Fruit fly (Drosophila melanogaster) whole organism, embryonic: ENCODE measurements around the gene Polr1D.

Experiments used
- Atf-2 ChIP-seq: fragments of 200-800 bp; sonication (Bioruptor generic); optimal IDR thresholded peaks from 2 replicates; lab custom pipeline; 2016; ENCODE audit warnings: missing biosample characterization, missing genetic modification characterization
- CG11456 ChIP-seq: fragments of 200-800 bp; sonication (Bioruptor generic); IDR thresholded peaks from 3 replicates; pipeline ENCODE4 v1.3.6; 2022; ENCODE audit warnings: missing biosample characterization, missing genetic modification characterization
- CG12104 ChIP-seq: fragments of 200-800 bp; sonication (Bioruptor generic); optimal IDR thresholded peaks from 3 replicates; lab custom pipeline; 2016; ENCODE audit warnings: missing biosample characterization, missing genetic modification characterization
- CG1233 ChIP-seq: fragments of 200-800 bp; sonication (Bioruptor generic); optimal IDR thresholded peaks from 4 replicates; lab custom pipeline; 2018; ENCODE audit warnings: missing biosample characterization, mild to moderate bottlenecking, missing genetic modification characterization
- CG12744 ChIP-seq: fragments of 200-800 bp; sonication (Bioruptor generic); optimal IDR thresholded peaks from 2 replicates; lab custom pipeline; 2016; ENCODE audit warnings: missing biosample characterization, missing genetic modification characterization
- CG14965 ChIP-seq: fragments of 200-800 bp; sonication (Bioruptor generic); optimal IDR thresholded peaks from 2 replicates; lab custom pipeline; 2016; ENCODE audit warnings: missing biosample characterization, missing genetic modification characterization, borderline replicate concordance
- CG15073 ChIP-seq: fragments of 200-800 bp; sonication (Bioruptor generic); optimal IDR thresholded peaks from 2 replicates; lab custom pipeline; 2016; ENCODE audit warnings: missing biosample characterization, missing genetic modification characterization
- CG15696 ChIP-seq: fragments of 200-800 bp; sonication (Bioruptor generic); optimal IDR thresholded peaks from 2 replicates; lab custom pipeline; 2019; ENCODE audit warnings: missing biosample characterization, mild to moderate bottlenecking, missing genetic modification characterization, moderate library complexity
- CG1602 ChIP-seq: fragments of 200-800 bp; sonication (Bioruptor generic); optimal IDR thresholded peaks from 3 replicates; lab custom pipeline; 2016; ENCODE audit warnings: missing biosample characterization, missing genetic modification characterization
- CG1832 ChIP-seq: fragments of 200-800 bp; sonication (Bioruptor generic); optimal IDR thresholded peaks from 2 replicates; lab custom pipeline; 2017; ENCODE audit warnings: missing biosample characterization, mild to moderate bottlenecking, missing genetic modification characterization, inconsistent platforms
- CG2712 ChIP-seq: fragments of 200-800 bp; optimal IDR thresholded peaks from 3 replicates; lab custom pipeline; 2019; ENCODE audit warnings: missing biosample characterization, mild to moderate bottlenecking, missing genetic modification characterization, moderate library complexity
- CG3281 ChIP-seq: fragments of 200-800 bp; sonication (Bioruptor generic); optimal IDR thresholded peaks from 3 replicates; lab custom pipeline; 2017; ENCODE audit warnings: missing biosample characterization, mild to moderate bottlenecking, missing genetic modification characterization
- CG3838 ChIP-seq: fragments of 200-800 bp; sonication (Bioruptor generic); optimal IDR thresholded peaks from 3 replicates; lab custom pipeline; 2016; ENCODE audit warnings: missing biosample characterization, missing genetic modification characterization
- CG43689 ChIP-seq: fragments of 200-800 bp; sonication (Bioruptor generic); IDR thresholded peaks from 2 replicates; pipeline ENCODE4 v1.3.6; 2022; ENCODE audit warnings: missing biosample characterization, missing genetic modification characterization
- CG7372 ChIP-seq: fragments of 200-800 bp; sonication (Bioruptor generic); IDR thresholded peaks from 2 replicates; pipeline ENCODE4 v1.3.6; 2022; ENCODE audit warnings: missing biosample characterization, missing genetic modification characterization
- CG7786 ChIP-seq: fragments of 200-800 bp; sonication (Bioruptor generic); optimal IDR thresholded peaks from 2 replicates; lab custom pipeline; 2016; ENCODE audit warnings: missing biosample characterization, missing genetic modification characterization
- CG8359 ChIP-seq: fragments of 200-800 bp; sonication (Bioruptor generic); optimal IDR thresholded peaks from 2 replicates; lab custom pipeline; 2017; ENCODE audit warnings: missing biosample characterization, mild to moderate bottlenecking, missing genetic modification characterization, borderline replicate concordance
- CG9437 ChIP-seq: fragments of 200-800 bp; sonication (Bioruptor generic); optimal IDR thresholded peaks from 2 replicates; lab custom pipeline; 2018; ENCODE audit warnings: missing biosample characterization, mild to moderate bottlenecking, missing genetic modification characterization
- CkIIα-i1 ChIP-seq: fragments of 200-800 bp; sonication (Bioruptor generic); IDR thresholded peaks from 2 replicates; pipeline ENCODE4 v1.3.6; 2022; ENCODE audit warnings: missing biosample characterization, missing genetic modification characterization
- Dip2 ChIP-seq: fragments of 200-800 bp; sonication (Bioruptor generic); IDR thresholded peaks from 2 replicates; pipeline ENCODE4 v1.3.6; 2022; ENCODE audit warnings: missing biosample characterization, missing genetic modification characterization
- Dp ChIP-seq: fragments of 200-800 bp; sonication (Bioruptor generic); optimal IDR thresholded peaks from 2 replicates; lab custom pipeline; 2018; ENCODE audit warnings: missing biosample characterization, mild to moderate bottlenecking, missing genetic modification characterization, moderate library complexity
- Ets65A ChIP-seq: fragments of 200-800 bp; sonication (Bioruptor generic); peaks from one replicate; lab custom pipeline; 2016; ENCODE audit warnings: missing biosample characterization, missing genetic modification characterization
- H15 ChIP-seq: fragments of 200-800 bp; sonication (Bioruptor generic); IDR thresholded peaks from 3 replicates; pipeline ENCODE4 v1.3.6; 2022; ENCODE audit warnings: missing biosample characterization, missing genetic modification characterization
- H2.0 ChIP-seq: fragments of 200-800 bp; sonication (Bioruptor generic); IDR thresholded peaks from 2 replicates; pipeline ENCODE4 v1.3.6; 2022; ENCODE audit warnings: missing biosample characterization, missing genetic modification characterization
- Hand ChIP-seq: fragments of 200-800 bp; sonication (Bioruptor generic); optimal IDR thresholded peaks from 2 replicates; lab custom pipeline; 2017; ENCODE audit warnings: mild to moderate bottlenecking, missing biosample characterization, missing genetic modification reagents, missing genetic modification characterization
- Hmr ChIP-seq: fragments of 200-800 bp; sonication (Bioruptor generic); optimal IDR thresholded peaks from 3 replicates; lab custom pipeline; 2017; ENCODE audit warnings: mild to moderate bottlenecking, missing biosample characterization, missing genetic modification reagents, missing genetic modification characterization
- Hsf ChIP-seq: fragments of 200-800 bp; sonication (Bioruptor generic); optimal IDR thresholded peaks from 3 replicates; lab custom pipeline; 2016; ENCODE audit warnings: missing biosample characterization, missing genetic modification characterization
- Nf-YC ChIP-seq: fragments of 200-800 bp; optimal IDR thresholded peaks from 3 replicates; lab custom pipeline; 2019; ENCODE audit warnings: missing biosample characterization, mild to moderate bottlenecking, missing genetic modification characterization, moderate library complexity
- Optix ChIP-seq: fragments of 200-800 bp; sonication (Bioruptor generic); IDR thresholded peaks from 3 replicates; pipeline ENCODE4 v1.3.6; 2022; ENCODE audit warnings: missing biosample characterization, missing genetic modification characterization
- PHDP ChIP-seq: fragments of 200-800 bp; sonication (Bioruptor generic); optimal IDR thresholded peaks from 3 replicates; lab custom pipeline; 2018; ENCODE audit warnings: missing biosample characterization, mild to moderate bottlenecking, missing genetic modification characterization, moderate library complexity
- TFAM ChIP-seq: fragments of 200-800 bp; sonication (Bioruptor generic); optimal IDR thresholded peaks from 2 replicates; lab custom pipeline; 2017; ENCODE audit warnings: missing biosample characterization, missing genetic modification characterization, inconsistent platforms
- ac ChIP-seq: fragments of 200-800 bp; sonication (Bioruptor generic); optimal IDR thresholded peaks from 3 replicates; lab custom pipeline; 2017; ENCODE audit warnings: missing biosample characterization, mild to moderate bottlenecking, missing genetic modification characterization
- ara ChIP-seq: fragments of 200-800 bp; sonication (Bioruptor generic); IDR thresholded peaks from 2 replicates; pipeline ENCODE4 v1.3.6; 2022; ENCODE audit warnings: missing biosample characterization, missing genetic modification characterization
- ase ChIP-seq: fragments of 200-800 bp; sonication (Bioruptor generic); IDR thresholded peaks from 3 replicates; pipeline ENCODE4 v1.3.6; 2022; ENCODE audit warnings: missing biosample characterization, missing genetic modification characterization
- az2 ChIP-seq: fragments of 200-800 bp; sonication (Bioruptor generic); optimal IDR thresholded peaks from 3 replicates; lab custom pipeline; 2016; ENCODE audit warnings: missing biosample characterization, missing genetic modification characterization
- bigmax ChIP-seq: fragments of 200-800 bp; sonication (Bioruptor generic); optimal IDR thresholded peaks from 2 replicates; lab custom pipeline; 2018; ENCODE audit warnings: missing biosample characterization, mild to moderate bottlenecking, missing genetic modification characterization
- crp ChIP-seq, 2 experiments: fragments of 200-800 bp; sonication (Bioruptor generic); optimal IDR thresholded peaks; 2 replicates in 1 of 2; 3 replicates in 1 of 2; lab custom pipeline; 2017; ENCODE audit warnings: missing biosample characterization in 2 of 2, missing genetic modification characterization in 2 of 2, mild to moderate bottlenecking in 1 of 2, moderate library complexity in 1 of 2
- emc ChIP-seq: fragments of 200-800 bp; sonication (Bioruptor generic); optimal IDR thresholded peaks from 2 replicates; lab custom pipeline; 2016; ENCODE audit warnings: missing biosample characterization, missing genetic modification characterization
- fd3F ChIP-seq: fragments of 200-800 bp; sonication (Bioruptor generic); optimal IDR thresholded peaks from 2 replicates; lab custom pipeline; 2018; ENCODE audit warnings: missing biosample characterization, mild to moderate bottlenecking, missing genetic modification characterization, moderate library complexity
- gfzf ChIP-seq: fragments of 200-800 bp; sonication (Bioruptor generic); optimal IDR thresholded peaks from 2 replicates; lab custom pipeline; 2016; ENCODE audit warnings: missing biosample characterization, mild to moderate bottlenecking, missing genetic modification characterization, moderate library complexity
- h ChIP-seq: fragments of >200 bp; optimal IDR thresholded peaks from 2 replicates; lab custom pipeline; 2017
- hth ChIP-seq: fragments of >200 bp; optimal IDR thresholded peaks from 2 replicates; lab custom pipeline; 2017; ENCODE audit warnings: inconsistent platforms
- jigr1 ChIP-seq: fragments of 200-800 bp; sonication (Bioruptor generic); IDR thresholded peaks from 3 replicates; pipeline ENCODE4 v1.3.6; 2022; ENCODE audit warnings: missing biosample characterization, missing genetic modification characterization
- jing ChIP-seq: fragments of 200-800 bp; sonication (Bioruptor generic); optimal IDR thresholded peaks from 2 replicates; lab custom pipeline; 2018; ENCODE audit warnings: missing biosample characterization, mild to moderate bottlenecking, missing genetic modification characterization
- ken ChIP-seq: fragments of 200-800 bp; sonication (Bioruptor generic); IDR thresholded peaks from 3 replicates; pipeline ENCODE4 v1.3.6; 2022; ENCODE audit warnings: missing biosample characterization, missing genetic modification characterization
- klu ChIP-seq: fragments of 200-800 bp; sonication (Bioruptor generic); IDR thresholded peaks from 2 replicates; pipeline ENCODE4 v1.3.6; 2022; ENCODE audit warnings: missing biosample characterization, missing genetic modification characterization
- mam ChIP-seq: fragments of 200-800 bp; sonication (Bioruptor generic); optimal IDR thresholded peaks from 3 replicates; lab custom pipeline; 2016; ENCODE audit warnings: missing biosample characterization, missing genetic modification characterization
- org-1 ChIP-seq: fragments of 200-800 bp; sonication (Bioruptor generic); optimal IDR thresholded peaks from 2 replicates; lab custom pipeline; 2017; ENCODE audit warnings: missing biosample characterization, missing genetic modification characterization
- sc ChIP-seq, 3 experiments: fragments of >200 bp in 2 of 3; fragments of 200-800 bp in 1 of 3; sonication (Bioruptor generic) in 1 of 3; optimal IDR thresholded peaks; 2 replicates in 2 of 3; 3 replicates in 1 of 3; lab custom pipeline; 2017; ENCODE audit warnings: mild to moderate bottlenecking in 1 of 3, missing biosample characterization in 1 of 3, missing genetic modification characterization in 1 of 3, missing genetic modification reagents in 1 of 3
- sima ChIP-seq: fragments of 200-800 bp; sonication (Bioruptor generic); optimal IDR thresholded peaks from 2 replicates; lab custom pipeline; 2016; ENCODE audit warnings: missing biosample characterization, missing genetic modification characterization
- sr ChIP-seq: fragments of 200-800 bp; sonication (Bioruptor generic); IDR thresholded peaks from 3 replicates; pipeline ENCODE4 v1.3.6; 2022; ENCODE audit warnings: missing biosample characterization, missing genetic modification characterization
- trem ChIP-seq: fragments of 200-800 bp; optimal IDR thresholded peaks from 3 replicates; lab custom pipeline; 2019; ENCODE audit warnings: missing biosample characterization, mild to moderate bottlenecking, missing genetic modification characterization, moderate library complexity

Polr1D gene

DNA sequence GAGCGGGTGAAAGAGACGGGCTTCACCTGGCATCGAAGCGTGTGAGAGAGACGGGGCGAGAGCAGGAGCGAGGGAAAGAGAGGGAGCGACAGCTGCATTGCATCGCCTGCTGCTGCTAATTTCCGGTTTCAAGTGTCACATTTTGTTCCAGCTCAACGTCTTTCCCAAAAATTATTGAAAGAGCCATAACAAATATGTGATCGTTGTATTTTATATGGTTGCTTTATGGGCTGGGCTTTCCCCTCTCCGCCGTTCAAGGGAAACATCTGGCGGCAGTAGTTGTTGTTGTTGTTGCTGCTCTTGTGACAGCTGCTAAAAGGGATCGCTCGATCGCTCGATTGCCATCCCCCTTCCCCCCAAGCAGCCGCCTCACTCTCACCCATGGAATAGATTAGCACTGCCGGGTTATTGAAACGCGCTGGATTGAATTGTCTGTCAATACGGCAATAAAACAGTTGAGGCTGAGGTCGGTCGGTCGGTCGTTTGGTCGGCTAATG, 19.9 kb upstream of the Polr1D start (continued):
- TF ChIP-seq Optix (GFP tag; lab: Robert Waterston, UW) (peak; percentile 44; the same call in 1 of the 3 replicates), CG12744 (GFP tag; lab: Kevin White, UChicago) (no peak), CG2712 (peak; percentile 7), CG3281 (GFP tag; lab: Kevin White, UChicago) (no peak), ac (GFP tag; lab: Kevin White, UChicago) (peak; percentile 98), bigmax (GFP tag; lab: Kevin White, UChicago) (no peak), h (lab: Kevin White, UChicago) (no peak), emc (GFP tag; lab: Kevin White, UChicago) (peak; percentile 3), CG1832 (peak; percentile 91), CG3838 (no peak), Ets65A (no peak), CG15696 (tag; lab: Kevin White, UChicago) (peak; percentile 13), CG43689 (GFP tag; lab: Robert Waterston, UW) (no peak), crp (GFP tag; optimal IDR thresholded peaks at IDR 0.05; lab: Kevin White, UChicago) (peak in 1 of 2 experiments; percentile 29), ara (GFP tag; lab: Robert Waterston, UW) (no peak), Dp (GFP tag; lab: Kevin White, UChicago) (no peak), ken (GFP tag; lab: Robert Waterston, UW) (no peak), CG9437 (GFP tag; lab: Kevin White, UChicago) (no peak), CG14965 (GFP tag; lab: Kevin White, UChicago) (no peak), CkIIα-i1 (GFP tag; lab: Robert Waterston, UW) (no peak), CG1233 (GFP tag; lab: Kevin White, UChicago) (no peak), sr (GFP tag; lab: Robert Waterston, UW) (no peak), ase (GFP tag; lab: Robert Waterston, UW) (0 out of 3 replicates have a peak, but pooled peaks have one; percentile 22), PHDP (no peak), H15 (GFP tag; lab: Robert Waterston, UW) (no peak), sima (GFP tag; lab: Kevin White, UChicago) (no peak), jing (GFP tag; lab: Kevin White, UChicago) (no peak), CG11456 (GFP tag; lab: Robert Waterston, UW) (no peak), CG15073 (GFP tag; lab: Kevin White, UChicago) (no peak), Hsf (GFP tag; lab: Kevin White, UChicago) (no peak), az2 (no peak), klu (GFP tag; lab: Robert Waterston, UW) (no peak), CG1602 (GFP tag; lab: Kevin White, UChicago) (no peak), Hand (GFP tag; lab: Kevin White, UChicago) (no peak), fd3F (GFP tag; lab: Kevin White, UChicago) (no peak), mam (GFP tag; lab: Kevin White, UChicago) (no peak), H2.0 (GFP tag; lab: Robert Waterston, UW) (no peak), gfzf (GFP tag; lab: Kevin White, UChicago) (no peak), trem (tag; lab: Kevin White, UChicago) (no peak), CG8359 (GFP tag; lab: Kevin White, UChicago) (no peak), Nf-YC (tag; lab: Kevin White, UChicago) (no peak), CG7786 (GFP tag; lab: Kevin White, UChicago) (no peak), CG12104 (GFP tag; lab: Kevin White, UChicago) (no peak), CG7372 (GFP tag; lab: Robert Waterston, UW) (no peak), sc (optimal IDR thresholded peaks at IDR 0.05; lab: Kevin White, UChicago) (no peak), sc (GFP tag; optimal IDR thresholded peaks at IDR 0.05; lab: Kevin White, UChicago) (peak; percentile 40), Dip2 (GFP tag; lab: Robert Waterston, UW) (no peak), org-1 (GFP tag; lab: Kevin White, UChicago) (no peak), Hmr (GFP tag; lab: Kevin White, UChicago) (no peak), hth (lab: Kevin White, UChicago) (peak; percentile 13), jigr1 (GFP tag; lab: Robert Waterston, UW) (no peak), TFAM (GFP tag; lab: Kevin White, UChicago) (no peak), Atf-2 (GFP tag; lab: Kevin White, UChicago) (no peak)
